Worm (Caenorhabditis elegans) whole organism, midembryonic: ENCODE data around the gene sdha-1.
A peak's percentile ranks its signal among the peaks of the same experiment; 100 is the strongest.

ENCODE experiments used
- T22C8.4 ChIP-seq: fragments of 200-800 bp; sonication (Bioruptor generic); IDR thresholded peaks from 2 replicates; pipeline ENCODE4 v1.3.6; 2022; ENCODE audit warnings: missing genetic modification characterization, missing compliant biosample characterization
- cog-1 ChIP-seq: sonication (generic microtip); optimal IDR thresholded peaks from 2 replicates; lab custom pipeline; 2016; ENCODE audit warnings: missing genetic modification characterization, missing compliant biosample characterization
- flt-1 ChIP-seq: fragments of 200-800 bp; sonication (Bioruptor generic); IDR thresholded peaks from 2 replicates; pipeline ENCODE4 v1.3.6; 2022; ENCODE audit warnings: missing genetic modification characterization, missing compliant biosample characterization
- klf-2 ChIP-seq: fragments of 200-800 bp; sonication (Bioruptor generic); conservative IDR thresholded peaks from 2 replicates; pipeline ENCODE4 v1.3.6; 2022; ENCODE audit warnings: missing genetic modification reagents, missing genetic modification characterization, missing compliant biosample characterization
- med-1 ChIP-seq: sonication (generic microtip); optimal IDR thresholded peaks from 2 replicates; lab custom pipeline; 2017; ENCODE audit warnings: missing genetic modification characterization, mild to moderate bottlenecking, missing compliant biosample characterization, antibody characterized with exemption, missing genetic modification reagents; ENCODE audit not compliant: insufficient read depth
- ref-1 ChIP-seq: fragments of 200-800 bp; sonication (Bioruptor generic); conservative IDR thresholded peaks from 2 replicates; pipeline ENCODE4 v1.3.6; 2022; ENCODE audit warnings: missing genetic modification reagents, missing genetic modification characterization, missing compliant biosample characterization
- tab-1 ChIP-seq: fragments of 200-800 bp; sonication (Bioruptor generic); IDR thresholded peaks from 2 replicates; pipeline ENCODE4 v1.3.6; 2022; ENCODE audit warnings: missing genetic modification characterization, missing compliant biosample characterization
- ztf-23 ChIP-seq: fragments of 200-800 bp; sonication (Bioruptor generic); IDR thresholded peaks from 2 replicates; pipeline ENCODE4 v1.3.6; 2022; ENCODE audit warnings: missing genetic modification reagents, missing genetic modification characterization, missing compliant biosample characterization
- ztf-29 ChIP-seq: fragments of 200-800 bp; sonication (Bioruptor generic); IDR thresholded peaks from 2 replicates; pipeline ENCODE4 v1.3.6; 2022; ENCODE audit warnings: missing genetic modification reagents, missing genetic modification characterization, missing compliant biosample characterization

The sdha-1 gene

ce11 chrX:8523000-8523399 is 22.8 kb downstream of the sdha-1 start:
- TF ChIP-seq klf-2 (GFP tag; lab: Robert Waterston, UW) (no peak), ztf-23 (GFP tag; lab: Robert Waterston, UW) (no peak), cog-1 (tag; lab: Kevin White, UChicago) (no peak), tab-1 (GFP tag; lab: Robert Waterston, UW) (no peak), med-1 (GFP tag; lab: Kevin White, UChicago) (no peak), T22C8.4 (GFP tag; lab: Robert Waterston, UW) (no peak)

- TF ChIP-seq med-1 (GFP tag; lab: Kevin White, UChicago) (no peak), flt-1 (no peak), ref-1 (GFP tag; lab: Robert Waterston, UW) (no peak), ztf-23 (GFP tag; lab: Robert Waterston, UW) (no peak), cog-1 (tag; lab: Kevin White, UChicago) (no peak), tab-1 (GFP tag; lab: Robert Waterston, UW) (no peak), T22C8.4 (GFP tag; lab: Robert Waterston, UW) (no peak), klf-2 (GFP tag; lab: Robert Waterston, UW) (no peak), ztf-29 (GFP tag; lab: Robert Waterston, UW) (no peak)
These were observed 24.2 kb downstream of the sdha-1 start, which contains the start of gene C03G5.14 for ce11 chrX:8521614-8522013. Gene C03G5.14, plus strand, starts transcription at chrX:8521914.

- TF ChIP-seq med-1 (GFP tag; lab: Kevin White, UChicago), result no peak
- no peak for TF ChIP-seq cog-1 (tag; lab: Kevin White, UChicago)
- no peak for TF ChIP-seq ztf-29 (GFP tag; lab: Robert Waterston, UW)
- TF ChIP-seq flt-1, result no peak
- no peak for TF ChIP-seq T22C8.4 (GFP tag; lab: Robert Waterston, UW)
- no peak for TF ChIP-seq ztf-23 (GFP tag; lab: Robert Waterston, UW)
- no peak for TF ChIP-seq tab-1 (GFP tag; lab: Robert Waterston, UW)
- no peak for TF ChIP-seq ref-1 (GFP tag; lab: Robert Waterston, UW)
- TF ChIP-seq klf-2 (GFP tag; lab: Robert Waterston, UW), result no peak
These were observed 25.4 kb downstream of the sdha-1 start, which contains the start of gene H03E18.2 for ce11 chrX:8520402-8520801. Gene H03E18.2, minus strand, starts transcription at chrX:8520502.

- no peak for TF ChIP-seq klf-2 (GFP tag; lab: Robert Waterston, UW)
- TF ChIP-seq T22C8.4 (GFP tag; lab: Robert Waterston, UW), result no peak
- TF ChIP-seq cog-1 (tag; lab: Kevin White, UChicago), result no peak
- no peak for TF ChIP-seq ztf-29 (GFP tag; lab: Robert Waterston, UW)
- TF ChIP-seq tab-1 (GFP tag; lab: Robert Waterston, UW), result no peak
- TF ChIP-seq flt-1, result no peak
- TF ChIP-seq ztf-23 (GFP tag; lab: Robert Waterston, UW), result no peak
- TF ChIP-seq ref-1 (GFP tag; lab: Robert Waterston, UW), result no peak
- no peak for TF ChIP-seq med-1 (GFP tag; lab: Kevin White, UChicago)
These were observed 36.7 kb downstream of the sdha-1 start for ce11 chrX:8509088-8509487.

ce11 chrX:8507576-8507975 is 38.2 kb downstream of the sdha-1 start, which contains the start of gene H03E18.1:
Gene H03E18.1, plus strand, starts transcription at chrX:8507876.
- TF ChIP-seq ztf-29 (GFP tag; lab: Robert Waterston, UW) (no peak), cog-1 (tag; lab: Kevin White, UChicago) (no peak), ztf-23 (GFP tag; lab: Robert Waterston, UW) (no peak), T22C8.4 (GFP tag; lab: Robert Waterston, UW) (no peak), med-1 (GFP tag; lab: Kevin White, UChicago) (no peak), klf-2 (GFP tag; lab: Robert Waterston, UW) (no peak), flt-1 (no peak), ref-1 (GFP tag; lab: Robert Waterston, UW) (no peak), tab-1 (GFP tag; lab: Robert Waterston, UW) (no peak)

ce11 chrX:8507053-8507452 is 38.8 kb downstream of the sdha-1 start:
- TF ChIP-seq cog-1 (tag; lab: Kevin White, UChicago) (no peak), ref-1 (GFP tag; lab: Robert Waterston, UW) (no peak), klf-2 (GFP tag; lab: Robert Waterston, UW) (no peak), flt-1 (no peak), ztf-23 (GFP tag; lab: Robert Waterston, UW) (no peak), med-1 (GFP tag; lab: Kevin White, UChicago) (no peak), T22C8.4 (GFP tag; lab: Robert Waterston, UW) (no peak), tab-1 (GFP tag; lab: Robert Waterston, UW) (no peak), ztf-29 (GFP tag; lab: Robert Waterston, UW) (no peak)

ce11 chrX:8504207-8504606 is 41.6 kb downstream of the sdha-1 start:
- TF ChIP-seq med-1 (GFP tag; lab: Kevin White, UChicago), result no peak
- TF ChIP-seq T22C8.4 (GFP tag; lab: Robert Waterston, UW), result no peak
- no peak for TF ChIP-seq ref-1 (GFP tag; lab: Robert Waterston, UW)
- no peak for TF ChIP-seq ztf-23 (GFP tag; lab: Robert Waterston, UW)
- TF ChIP-seq ztf-29 (GFP tag; lab: Robert Waterston, UW), result no peak
- TF ChIP-seq cog-1 (tag; lab: Kevin White, UChicago), result no peak
- no peak for TF ChIP-seq klf-2 (GFP tag; lab: Robert Waterston, UW)

ce11 chrX:8500922-8501321 is 44.9 kb downstream of the sdha-1 start, which contains the start of gene grd-4:
Gene grd-4, plus strand, starts transcription at chrX:8501222.
- TF ChIP-seq med-1 (GFP tag; lab: Kevin White, UChicago) (no peak), flt-1 (no peak), tab-1 (GFP tag; lab: Robert Waterston, UW) (no peak), klf-2 (GFP tag; lab: Robert Waterston, UW) (no peak), T22C8.4 (GFP tag; lab: Robert Waterston, UW) (no peak), cog-1 (tag; lab: Kevin White, UChicago) (no peak), ztf-23 (GFP tag; lab: Robert Waterston, UW) (no peak), ref-1 (GFP tag; lab: Robert Waterston, UW) (no peak), ztf-29 (GFP tag; lab: Robert Waterston, UW) (no peak)

- 0 out of 2 replicates have a peak, but pooled peaks have one; percentile 9 for TF ChIP-seq ztf-23 (GFP tag; lab: Robert Waterston, UW)
- no peak for TF ChIP-seq klf-2 (GFP tag; lab: Robert Waterston, UW)
These were observed 46.1 kb downstream of the sdha-1 start, which contains the start of gene grd-14 for ce11 chrX:8499721-8500120. Gene grd-14, plus strand, starts transcription at chrX:8500021.
